Worm (Caenorhabditis elegans): Measurements from ENCODE around the gene str-196.

The str-196 gene

DNA sequence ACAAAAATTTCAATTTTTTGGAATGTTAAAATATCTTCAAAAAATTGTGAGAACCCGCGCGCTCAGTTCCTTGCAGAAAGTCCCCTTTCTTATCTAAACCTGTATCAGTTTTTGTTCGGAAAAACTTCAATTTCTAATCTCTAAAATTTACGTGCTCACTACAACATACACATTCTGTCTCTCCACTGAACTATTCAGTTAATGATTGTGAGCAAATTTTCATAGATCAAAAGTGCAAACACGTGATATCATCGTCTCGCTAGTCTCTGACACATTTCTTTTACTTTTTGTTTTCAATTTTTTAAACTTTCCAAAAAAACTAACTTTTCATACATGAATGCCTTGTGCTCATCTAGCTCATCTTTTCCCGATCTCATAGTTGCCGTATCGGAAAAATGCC lies 32.1 kb upstream of the str-196 start, which contains the start of gene nhr-203:
Gene nhr-203 (plus strand): TSS at position 332 of the 400 bp plus-strand sequence.
- no peak for TF ChIP-seq ceh-39 (tag; optimal IDR thresholded peaks at IDR 0.05)
- TF ChIP-seq bed-3 (GFP tag; optimal IDR thresholded peaks at IDR 0.05) = no peak
- TF ChIP-seq tbx-8 (GFP tag; optimal IDR thresholded peaks at IDR 0.05) = no peak
- no peak for TF ChIP-seq ham-2 (GFP tag; optimal IDR thresholded peaks at IDR 0.05)

DNA sequence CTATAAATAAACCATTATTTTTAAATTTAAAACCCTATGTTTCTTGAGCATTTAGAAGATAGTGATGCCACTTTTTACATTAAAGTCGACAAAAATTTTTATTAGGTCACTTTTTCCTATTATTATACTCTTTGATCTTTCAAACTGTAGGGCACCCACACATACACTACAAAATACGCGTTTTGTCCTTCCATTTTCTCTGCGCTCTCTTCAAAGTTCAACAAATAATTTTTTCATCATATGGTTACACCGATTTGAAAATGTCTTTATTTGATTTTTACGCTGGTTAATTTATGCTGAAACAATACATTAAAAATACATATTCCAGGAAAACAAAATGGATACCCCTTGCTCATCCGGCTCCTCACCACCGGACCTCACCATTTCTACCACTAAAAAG lies 29.3 kb upstream of the str-196 start, which contains the start of gene nhr-202:
Gene nhr-202 (plus strand): TSS at position 326 of the 400 bp plus-strand sequence.
- TF ChIP-seq M03D4.4 (tag; optimal IDR thresholded peaks at IDR 0.05) (no peak), lin-13 (tag; optimal IDR thresholded peaks at IDR 0.05) (no peak), elt-1 (tag; optimal IDR thresholded peaks at IDR 0.05; ENCODE audit: borderline replicate concordance, insufficient read depth) (no peak), nhr-12 (tag; optimal IDR thresholded peaks at IDR 0.05) (no peak), unc-62 (GFP tag; optimal IDR thresholded peaks at IDR 0.05) (no peak), ham-2 (GFP tag; optimal IDR thresholded peaks at IDR 0.05) (no peak), sptf-1 (tag; optimal IDR thresholded peaks at IDR 0.05) (no peak), unc-39 (tag; optimal IDR thresholded peaks at IDR 0.05) (no peak), hlh-1 (tag; optimal IDR thresholded peaks at IDR 0.05) (no peak)

DNA sequence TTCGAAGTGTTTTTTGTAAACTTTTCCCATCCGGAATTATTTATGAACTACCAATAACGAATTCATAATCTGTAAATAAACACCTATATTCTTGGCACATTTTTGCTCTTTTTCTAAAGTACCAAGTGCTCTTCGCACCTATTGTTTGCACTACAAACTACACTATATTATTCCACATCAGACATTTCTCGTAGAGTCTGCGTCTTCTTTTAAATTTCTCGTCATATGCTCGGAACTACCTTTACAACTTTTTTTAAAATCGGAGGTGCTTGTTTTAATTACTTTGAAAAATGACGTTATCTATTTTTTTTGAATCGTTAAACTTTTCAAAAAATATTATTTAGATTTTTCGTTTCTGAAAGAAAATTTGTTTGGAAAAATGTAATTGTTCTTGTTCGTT lies 26.7 kb upstream of the str-196 start, which contains the start of gene nhr-201:
Gene nhr-201 (plus strand): TSS at position 29 of the 400 bp plus-strand sequence.
- TF ChIP-seq lsy-2 (tag; optimal IDR thresholded peaks at IDR 0.05) = no peak
- no peak for TF ChIP-seq elt-3 (tag; optimal IDR thresholded peaks at IDR 0.05)
- no peak for TF ChIP-seq sptf-1 (tag; optimal IDR thresholded peaks at IDR 0.05)

DNA sequence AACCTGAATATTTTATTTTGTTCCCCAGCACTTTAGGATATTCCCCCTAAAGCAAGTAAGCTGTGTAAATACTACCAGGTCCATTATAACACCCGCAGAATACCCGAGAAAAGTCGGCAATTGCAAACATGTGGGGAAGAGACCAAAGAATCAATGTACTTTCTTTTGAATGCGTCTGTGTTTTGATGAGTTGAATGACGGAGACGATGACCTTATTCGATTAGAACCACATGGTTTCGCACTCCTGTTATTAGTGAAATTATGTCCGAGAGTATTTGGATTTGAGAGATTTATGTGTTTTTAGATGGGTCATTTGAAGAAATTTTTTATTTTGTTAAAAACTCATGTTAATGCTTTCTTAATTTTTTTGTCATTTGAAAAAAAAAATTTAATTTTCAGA lies 26.2 kb upstream of the str-196 start:
- TF ChIP-seq unc-62 (GFP tag; optimal IDR thresholded peaks at IDR 0.05) (no peak), unc-120 (tag; optimal IDR thresholded peaks at IDR 0.05; ENCODE audit: poor library complexity, severe bottlenecking) (no peak), mep-1 (tag; optimal IDR thresholded peaks at IDR 0.05) (no peak), sem-2 (GFP tag; optimal IDR thresholded peaks at IDR 0.05) (no peak), nhr-237 (tag; optimal IDR thresholded peaks at IDR 0.05) (no peak), ces-1 (GFP tag; optimal IDR thresholded peaks at IDR 0.05) (no peak), ceh-39 (tag; optimal IDR thresholded peaks at IDR 0.05) (no peak), snpc-4 (tag; optimal IDR thresholded peaks at IDR 0.05) (no peak), flh-1 (GFP tag; optimal IDR thresholded peaks at IDR 0.05) (no peak), lin-32 (GFP tag; optimal IDR thresholded peaks at IDR 0.05) (no peak), bed-3 (GFP tag; optimal IDR thresholded peaks at IDR 0.05) (no peak)

DNA sequence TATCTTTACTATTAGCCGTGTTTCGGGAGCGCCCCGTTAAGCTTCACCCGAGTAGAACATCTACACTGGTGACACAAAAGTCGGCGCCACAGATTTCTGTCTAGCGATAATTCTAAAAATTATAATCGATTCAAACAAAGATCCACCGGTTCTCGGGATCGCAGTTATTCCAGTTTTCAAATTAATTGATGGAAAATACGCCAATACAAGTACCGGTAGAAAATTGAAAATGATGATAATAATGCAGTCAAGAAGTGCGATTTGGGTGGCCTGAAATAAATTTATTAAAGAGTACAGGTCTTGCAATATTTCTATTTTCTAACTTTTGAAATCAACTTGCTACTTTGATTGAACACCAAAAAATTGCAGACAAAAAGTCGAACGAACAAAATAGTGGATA lies 24.0 kb upstream of the str-196 start:
- TF ChIP-seq unc-62 (GFP tag; optimal IDR thresholded peaks at IDR 0.05) (no peak), ceh-83 (GFP tag; optimal IDR thresholded peaks at IDR 0.05) (no peak), M03D4.4 (tag; optimal IDR thresholded peaks at IDR 0.05) (no peak), tbx-8 (GFP tag; optimal IDR thresholded peaks at IDR 0.05) (no peak), ceh-39 (tag; optimal IDR thresholded peaks at IDR 0.05) (no peak), ceh-43 (GFP tag; optimal IDR thresholded peaks at IDR 0.05) (no peak), ham-2 (GFP tag; optimal IDR thresholded peaks at IDR 0.05) (no peak)

DNA sequence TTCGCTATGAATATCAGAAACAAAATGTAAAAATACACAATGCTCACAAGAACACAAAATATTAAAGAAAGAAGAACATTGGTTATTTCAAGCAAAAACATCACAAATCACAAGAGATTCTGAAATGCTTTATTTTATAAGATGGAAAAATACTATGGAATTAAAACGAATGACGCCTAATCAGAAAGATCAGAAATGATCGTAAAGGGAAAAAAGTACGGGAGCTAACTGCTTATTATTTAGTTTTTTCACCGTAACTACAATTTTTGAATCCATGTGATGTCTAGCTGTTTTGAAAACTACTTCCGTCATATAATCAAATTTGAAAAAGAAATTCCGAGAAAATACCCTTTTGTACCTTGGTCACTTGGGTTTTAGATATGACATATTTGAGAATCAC lies 23.1 kb upstream of the str-196 start, which contains the start of gene srbc-57:
Gene srbc-57 (minus strand): TSS at position 101 of the 400 bp plus-strand sequence.
- TF ChIP-seq unc-120 (tag; optimal IDR thresholded peaks at IDR 0.05; ENCODE audit: poor library complexity, severe bottlenecking) (no peak), nhr-28 (tag; optimal IDR thresholded peaks at IDR 0.05) (no peak), lsy-2 (tag; optimal IDR thresholded peaks at IDR 0.05) (no peak), cnd-1 (tag; optimal IDR thresholded peaks at IDR 0.05) (no peak), ham-2 (GFP tag; optimal IDR thresholded peaks at IDR 0.05) (no peak), sptf-1 (tag; optimal IDR thresholded peaks at IDR 0.05) (no peak), hlh-1 (tag; optimal IDR thresholded peaks at IDR 0.05) (no peak), unc-39 (tag; optimal IDR thresholded peaks at IDR 0.05) (no peak), bed-3 (GFP tag; optimal IDR thresholded peaks at IDR 0.05) (no peak), blmp-1 (tag; optimal IDR thresholded peaks at IDR 0.05) (no peak), lin-32 (GFP tag; optimal IDR thresholded peaks at IDR 0.05) (no peak)

DNA sequence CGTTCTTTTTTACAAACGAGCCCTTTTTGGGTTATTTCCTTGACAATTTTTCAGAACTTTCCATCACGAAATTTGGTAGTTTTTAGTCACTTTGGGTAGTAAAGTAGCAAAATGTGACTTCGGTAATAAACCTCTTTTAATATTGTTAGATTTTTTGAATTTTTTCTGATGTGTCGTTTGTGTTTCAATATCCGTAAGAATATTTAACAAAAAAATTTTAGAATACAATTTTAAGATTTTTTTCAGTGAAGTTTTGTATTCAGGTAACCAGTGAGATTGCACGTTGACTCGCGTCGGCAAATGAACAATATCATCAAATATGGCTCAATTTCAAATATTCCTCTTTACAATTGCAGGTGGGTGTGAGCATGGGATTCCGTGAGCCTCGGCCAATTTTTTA lies 18.9 kb upstream of the str-196 start, which contains the start of gene srt-31:
Gene srt-31 (plus strand): TSS at position 301 of the 400 bp plus-strand sequence.
- TF ChIP-seq lin-32 (GFP tag; optimal IDR thresholded peaks at IDR 0.05) (no peak), unc-120 (tag; optimal IDR thresholded peaks at IDR 0.05; ENCODE audit: poor library complexity, severe bottlenecking) (no peak), drap-1 (GFP tag; optimal IDR thresholded peaks at IDR 0.05) (no peak), ceh-83 (GFP tag; optimal IDR thresholded peaks at IDR 0.05) (no peak), mep-1 (tag; optimal IDR thresholded peaks at IDR 0.05) (no peak), tbx-8 (GFP tag; optimal IDR thresholded peaks at IDR 0.05) (no peak), pha-4 (tag; optimal IDR thresholded peaks at IDR 0.05) (no peak), sem-2 (GFP tag; optimal IDR thresholded peaks at IDR 0.05) (no peak), lin-13 (tag; optimal IDR thresholded peaks at IDR 0.05) (no peak), unc-62 (GFP tag; optimal IDR thresholded peaks at IDR 0.05) (no peak), elt-1 (tag; optimal IDR thresholded peaks at IDR 0.05; ENCODE audit: borderline replicate concordance, insufficient read depth) (no peak), unc-39 (tag; optimal IDR thresholded peaks at IDR 0.05) (no peak), mls-2 (tag; optimal IDR thresholded peaks at IDR 0.05) (no peak)

Measured in whole organism, mixed stage, embryonic.